Worm (Caenorhabditis elegans): Measurements from ENCODE around the gene osta-3.

Gene osta-3

DNA sequence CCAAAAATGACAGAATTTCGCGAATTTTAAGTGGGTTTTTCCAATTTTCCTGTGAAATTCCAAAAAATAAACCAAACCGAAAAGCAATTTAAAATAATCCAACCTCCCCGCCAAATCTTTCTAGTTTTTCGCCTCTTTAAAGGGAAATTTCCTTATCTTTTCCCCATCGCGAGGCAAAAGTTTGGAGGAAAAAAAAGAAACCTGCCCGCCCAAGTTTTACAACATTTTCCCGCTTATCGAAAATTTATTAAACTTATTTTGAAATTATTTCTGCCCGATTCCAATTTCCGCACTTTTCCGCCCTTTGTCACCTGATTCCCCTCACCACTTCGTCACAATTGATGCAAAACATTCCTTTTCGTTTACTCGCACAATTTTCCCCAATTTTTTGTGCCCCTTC lies at the start of gene osta-3:
Gene osta-3 (plus strand): TSS at position 301 of the 400 bp plus-strand sequence.
- TF ChIP-seq unc-3 (GFP tag; conservative IDR thresholded peaks at IDR 0.05) (no peak), unc-3 (tag; optimal IDR thresholded peaks at IDR 0.05) (no peak), ceh-19 (GFP tag; optimal IDR thresholded peaks at IDR 0.05) (no peak), nfya-1 (tag; optimal IDR thresholded peaks at IDR 0.05) (no peak), tbx-2 (tag; optimal IDR thresholded peaks at IDR 0.05) (no peak), zip-5 (tag; optimal IDR thresholded peaks at IDR 0.05) (no peak), elt-2 (tag; optimal IDR thresholded peaks at IDR 0.05) (no peak), fkh-6 (tag; optimal IDR thresholded peaks at IDR 0.05) (no peak), che-1 (tag; optimal IDR thresholded peaks at IDR 0.05) (no peak), fax-1 (tag; optimal IDR thresholded peaks at IDR 0.05) (no peak), tbx-7 (tag; optimal IDR thresholded peaks at IDR 0.05) (no peak), ceh-14 (tag; optimal IDR thresholded peaks at IDR 0.05) (no peak), syd-9 (tag; optimal IDR thresholded peaks at IDR 0.05) (no peak), hlh-6 (tag; optimal IDR thresholded peaks at IDR 0.05) (no peak), ceh-45 (GFP tag; IDR thresholded peaks at IDR 0.05) (no peak)

DNA sequence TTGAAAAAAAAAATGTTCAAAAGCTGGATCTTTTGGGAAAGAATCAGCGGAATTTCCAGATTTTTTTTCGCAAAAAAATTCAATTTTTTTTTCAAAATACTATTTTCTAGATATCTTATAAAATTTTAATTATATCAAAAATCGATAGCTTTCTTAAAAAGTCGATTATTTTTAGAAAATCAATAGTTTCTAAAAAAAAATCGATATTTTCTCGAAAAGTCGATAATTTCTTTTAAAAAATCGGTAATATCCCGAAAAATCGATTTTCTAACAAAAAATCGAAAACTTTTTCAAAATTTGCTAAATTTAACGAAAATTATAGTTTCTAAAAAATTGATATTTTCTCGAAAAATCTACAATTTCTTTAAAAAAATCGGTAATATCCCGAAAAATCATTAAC lies 43.5 kb upstream of the osta-3 start:
- TF ChIP-seq ceh-6 (GFP tag; optimal IDR thresholded peaks at IDR 0.05) (no peak), ref-2 (tag; optimal IDR thresholded peaks at IDR 0.05) (no peak), tbx-7 (tag; optimal IDR thresholded peaks at IDR 0.05) (no peak), ceh-22 (tag; optimal IDR thresholded peaks at IDR 0.05) (no peak), sdc-2 (tag; optimal IDR thresholded peaks at IDR 0.05) (no peak), lin-11 (tag; optimal IDR thresholded peaks at IDR 0.05) (no peak)

DNA sequence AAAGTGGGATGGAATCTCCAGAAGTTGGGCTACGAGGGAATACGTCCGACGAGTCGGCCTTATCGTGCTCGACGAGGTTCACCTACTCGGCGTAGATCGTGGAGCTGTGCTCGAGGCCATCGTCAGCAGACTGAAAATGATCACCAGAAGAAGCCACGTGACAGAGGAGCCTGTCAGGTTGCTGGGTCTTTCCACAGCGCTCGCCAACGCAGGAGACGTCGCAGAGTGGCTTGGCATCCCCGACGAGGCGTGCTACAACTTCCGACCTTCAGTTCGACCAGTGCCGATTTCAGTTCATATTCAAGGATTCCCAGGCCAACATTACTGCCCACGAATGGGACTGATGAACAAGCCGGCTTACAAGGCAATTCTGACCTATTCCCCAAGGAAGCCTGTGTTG lies 41.2 kb upstream of the osta-3 start:
- TF ChIP-seq sox-2 (GFP tag; IDR thresholded peaks at IDR 0.05) (no peak), ceh-45 (GFP tag; IDR thresholded peaks at IDR 0.05) (no peak), ahr-1 (tag; optimal IDR thresholded peaks at IDR 0.05) (no peak), nfya-1 (tag; optimal IDR thresholded peaks at IDR 0.05) (no peak), ceh-22 (tag; optimal IDR thresholded peaks at IDR 0.05) (no peak), ceh-48 (tag; optimal IDR thresholded peaks at IDR 0.05) (no peak)

DNA sequence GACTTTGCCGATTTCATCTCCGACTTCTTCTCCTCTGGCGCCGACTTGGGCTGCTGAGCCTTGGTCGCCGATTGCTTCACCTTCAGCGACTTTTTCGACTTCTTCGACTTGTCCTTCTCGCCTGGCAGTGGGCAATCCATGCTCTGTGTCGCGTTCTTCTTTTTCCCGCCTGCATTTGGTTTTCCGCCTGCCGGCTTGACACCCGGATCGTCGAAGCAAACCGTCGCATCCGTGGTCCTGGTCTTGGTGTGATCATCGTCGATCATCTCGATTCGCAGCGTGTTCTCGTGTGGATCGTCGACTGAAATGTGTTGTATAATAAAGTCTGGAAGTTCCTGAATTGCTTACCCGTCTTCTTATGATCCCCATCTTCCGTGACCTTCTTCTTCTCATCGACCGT lies 40.2 kb upstream of the osta-3 start:
- TF ChIP-seq hlh-6 (tag; optimal IDR thresholded peaks at IDR 0.05) (no peak), ets-4 (tag; optimal IDR thresholded peaks at IDR 0.05) (no peak), sox-2 (GFP tag; IDR thresholded peaks at IDR 0.05) (no peak), pros-1 (tag; optimal IDR thresholded peaks at IDR 0.05) (no peak), npax-4 (tag; optimal IDR thresholded peaks at IDR 0.05) (no peak), pat-9 (tag; optimal IDR thresholded peaks at IDR 0.05) (no peak), ama-1 (optimal IDR thresholded peaks at IDR 0.05) (no peak), hlh-8 (tag; optimal IDR thresholded peaks at IDR 0.05) (no peak), dmd-4 (tag; optimal IDR thresholded peaks at IDR 0.05; ENCODE audit: borderline replicate concordance) (no peak), elt-2 (tag; optimal IDR thresholded peaks at IDR 0.05) (no peak), ceh-2 (tag; optimal IDR thresholded peaks at IDR 0.05) (no peak), sdc-2 (tag; optimal IDR thresholded peaks at IDR 0.05) (no peak), ceh-34 (tag; optimal IDR thresholded peaks at IDR 0.05) (no peak), fkh-6 (tag; optimal IDR thresholded peaks at IDR 0.05) (no peak), ceh-18 (tag; optimal IDR thresholded peaks at IDR 0.05) (no peak), ceh-6 (GFP tag; optimal IDR thresholded peaks at IDR 0.05) (no peak), ttx-3 (tag; optimal IDR thresholded peaks at IDR 0.05) (no peak), unc-86 (tag; optimal IDR thresholded peaks at IDR 0.05) (no peak), F13H6.1 (tag; optimal IDR thresholded peaks at IDR 0.05) (no peak)

Data from whole organism, late embryonic.